Fruit fly (Drosophila melanogaster): ENCODE measurements around the gene FIG4.
A peak's percentile ranks its signal among the peaks of the same experiment; 100 is the strongest.

FIG4 gene

DNA sequence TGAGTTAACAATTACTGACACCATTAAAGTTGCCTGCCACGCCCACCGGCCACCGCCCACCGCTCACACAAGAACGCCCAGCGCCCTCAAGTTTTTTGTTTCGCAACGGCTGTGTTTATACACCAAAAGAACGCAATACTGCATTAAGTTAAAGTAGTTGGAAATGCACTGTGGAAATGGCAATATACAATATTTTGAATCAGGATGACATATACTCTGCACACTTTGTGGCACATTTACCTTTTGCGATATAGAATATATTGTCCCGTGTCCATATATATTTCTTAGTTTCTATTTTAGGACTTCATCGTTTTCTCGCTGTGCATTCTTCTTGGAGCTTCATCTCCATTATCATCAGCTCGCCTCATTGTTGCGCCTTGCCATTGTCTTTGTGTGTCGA lies 48.9 kb upstream of the FIG4 start (continued):
- TF ChIP-seq achi (GFP tag; optimal IDR thresholded peaks at IDR 0.05) (peak; percentile 47), svp (GFP tag) (peak; percentile 54), topi (GFP tag; optimal IDR thresholded peaks at IDR 0.05) (peak; percentile 26), CG8119 (GFP tag; IDR thresholded peaks at IDR 0.05) (0 out of 3 replicates have a peak, but pooled peaks have one; percentile 24), Gug (GFP tag; IDR thresholded peaks at IDR 0.05) (no peak), eg (GFP tag; IDR thresholded peaks at IDR 0.05) (peak; percentile 45; the same call in 1 of the 3 replicates), Eip78C (GFP tag) (peak; percentile 79), Hr39 (GFP tag; optimal IDR thresholded peaks at IDR 0.05) (peak; percentile 35), CG11294 (GFP tag; IDR thresholded peaks at IDR 0.05) (no peak), Met (GFP tag; optimal IDR thresholded peaks at IDR 0.05) (peak; percentile 43), CG34406 (GFP tag; optimal IDR thresholded peaks at IDR 0.05) (peak; percentile 18), CG31627 (GFP tag; optimal IDR thresholded peaks at IDR 0.05) (peak; percentile 11)

DNA sequence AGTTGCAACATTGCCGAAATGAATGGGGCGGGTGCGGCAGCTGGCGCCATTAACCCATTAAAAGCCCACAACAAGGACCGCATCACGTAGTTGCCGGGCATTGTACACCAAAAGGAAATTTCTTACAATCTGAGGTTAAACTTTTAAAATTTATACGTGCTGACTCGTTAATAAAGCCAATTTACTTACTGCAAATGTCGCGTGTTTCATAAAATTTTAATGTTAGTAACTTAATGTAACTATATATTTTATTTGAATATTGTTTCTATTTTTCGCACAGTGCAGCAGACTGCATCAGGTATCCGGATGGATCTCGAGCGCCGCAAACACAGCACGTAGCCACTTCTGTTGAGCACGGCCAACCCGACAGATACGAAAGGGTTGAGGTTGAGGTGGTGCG lies 48.1 kb upstream of the FIG4 start:
- no peak for TF ChIP-seq CG11762 (GFP tag; optimal IDR thresholded peaks at IDR 0.05; ENCODE audit: insufficient read depth)
- peak; percentile 66 for TF ChIP-seq svp (GFP tag)
- TF ChIP-seq Met (GFP tag; optimal IDR thresholded peaks at IDR 0.05), result peak; percentile 43
- peak; percentile 42 for TF ChIP-seq CG3919 (GFP tag; optimal IDR thresholded peaks at IDR 0.05)
- TF ChIP-seq CG6792 (GFP tag; optimal IDR thresholded peaks at IDR 0.05), result peak; percentile 20
- peak; percentile 37 for TF ChIP-seq CG10631 (GFP tag; optimal IDR thresholded peaks at IDR 0.05)
- peak; percentile 28 for TF ChIP-seq Hr4 (GFP tag; optimal IDR thresholded peaks at IDR 0.05)
- no peak for TF ChIP-seq fkh (GFP tag; optimal IDR thresholded peaks at IDR 0.05)
- no peak for TF ChIP-seq dac (GFP tag; optimal IDR thresholded peaks at IDR 0.05)
- peak; percentile 61 for TF ChIP-seq CG10669 (GFP tag; optimal IDR thresholded peaks at IDR 0.05)
- TF ChIP-seq CG15336 (GFP tag; IDR thresholded peaks at IDR 0.05), result peak; percentile 51
- TF ChIP-seq ss (GFP tag; optimal IDR thresholded peaks at IDR 0.05), result peak; percentile 24 to 60
- TF ChIP-seq Gug (GFP tag; IDR thresholded peaks at IDR 0.05), result 0 out of 2 replicates have a peak, but pooled peaks have one; percentile 21
- peak; percentile 82 for TF ChIP-seq Eip78C (GFP tag)
- TF ChIP-seq CG4318 (GFP tag; optimal IDR thresholded peaks at IDR 0.05), result peak; percentile 33
- TF ChIP-seq net (GFP tag; optimal IDR thresholded peaks at IDR 0.05), result no peak
- no peak for TF ChIP-seq Ets21C (GFP tag; optimal IDR thresholded peaks at IDR 0.05)
- TF ChIP-seq Eip75B (GFP tag; optimal IDR thresholded peaks at IDR 0.05), result peak; percentile 33
- peak; percentile 31 for TF ChIP-seq acj6 (GFP tag; optimal IDR thresholded peaks at IDR 0.05)
- TF ChIP-seq topi (GFP tag; optimal IDR thresholded peaks at IDR 0.05), result peak; percentile 20
- peak; percentile 26 for TF ChIP-seq CG1621 (tag; optimal IDR thresholded peaks at IDR 0.05)
- no peak for TF ChIP-seq CG11294 (GFP tag; IDR thresholded peaks at IDR 0.05)
- peak; percentile 48; the same call in 1 of the 3 replicates for TF ChIP-seq CG6163 (GFP tag; IDR thresholded peaks at IDR 0.05)
- peak; percentile 44 for TF ChIP-seq esn (GFP tag; optimal IDR thresholded peaks at IDR 0.05)
- peak; percentile 33 for TF ChIP-seq OdsH (GFP tag; optimal IDR thresholded peaks at IDR 0.05)
- no peak for TF ChIP-seq Sox102F (GFP tag; optimal IDR thresholded peaks at IDR 0.05)
- no peak for TF ChIP-seq CG7368 (GFP tag; optimal IDR thresholded peaks at IDR 0.05)
- peak; percentile 18 for TF ChIP-seq cyc (GFP tag; optimal IDR thresholded peaks at IDR 0.05)
- peak; percentile 4 for TF ChIP-seq Smox (GFP tag; optimal IDR thresholded peaks at IDR 0.05)
- peak; percentile 51; the same call in 2 of the 3 replicates for TF ChIP-seq eg (GFP tag; IDR thresholded peaks at IDR 0.05)
- TF ChIP-seq vri (GFP tag; optimal IDR thresholded peaks at IDR 0.05), result no peak
- TF ChIP-seq CG34406 (GFP tag; optimal IDR thresholded peaks at IDR 0.05), result peak; percentile 4
- TF ChIP-seq dsx (GFP tag; optimal IDR thresholded peaks at IDR 0.05; ENCODE audit: poor library complexity, severe bottlenecking), result peak; percentile 55
- no peak for TF ChIP-seq salr (GFP tag; optimal IDR thresholded peaks at IDR 0.05)
- TF ChIP-seq CG16779 (tag; optimal IDR thresholded peaks at IDR 0.05), result peak; percentile 19
- TF ChIP-seq CG32006 (GFP tag; optimal IDR thresholded peaks at IDR 0.05), result peak; percentile 51
- TF ChIP-seq CG3032 (tag; optimal IDR thresholded peaks at IDR 0.05), result peak; percentile 59
- TF ChIP-seq Sox15 (GFP tag; optimal IDR thresholded peaks at IDR 0.05), result no peak
- peak; percentile 24 for TF ChIP-seq lz (GFP tag; optimal IDR thresholded peaks at IDR 0.05)
- peak; percentile 32 for TF ChIP-seq CG8632 (GFP tag; optimal IDR thresholded peaks at IDR 0.05)
- TF ChIP-seq CG6808 (GFP tag; optimal IDR thresholded peaks at IDR 0.05), result peak; percentile 31
- TF ChIP-seq spab (GFP tag; optimal IDR thresholded peaks at IDR 0.05), result peak; percentile 34
- TF ChIP-seq fd59A (GFP tag; optimal IDR thresholded peaks at IDR 0.05), result peak; percentile 10
- TF ChIP-seq achi (GFP tag; optimal IDR thresholded peaks at IDR 0.05), result peak; percentile 40
- peak; percentile 4 for TF ChIP-seq CG6276 (GFP tag; optimal IDR thresholded peaks at IDR 0.05)
- peak; percentile 20 for TF ChIP-seq CG9139 (GFP tag; optimal IDR thresholded peaks at IDR 0.05)
